Worm (Caenorhabditis elegans): Measurements from ENCODE around the gene ZK856.11.

Gene ZK856.11

ce11 chrV:10178166-10178565 is 26.6 kb downstream of the ZK856.11 start:
- no peak for TF ChIP-seq duxl-1 (tag; optimal IDR thresholded peaks at IDR 0.05; ENCODE audit: poor library complexity)
- no peak for TF ChIP-seq aly-2 (tag; optimal IDR thresholded peaks at IDR 0.05)
- no peak for TF ChIP-seq dmd-8 (GFP tag; IDR thresholded peaks at IDR 0.05)
- no peak for TF ChIP-seq vab-7 (GFP tag; IDR thresholded peaks at IDR 0.05)
- no peak for TF ChIP-seq nhr-48 (tag; optimal IDR thresholded peaks at IDR 0.05)
- TF ChIP-seq gei-8 (GFP tag; optimal IDR thresholded peaks at IDR 0.05), result no peak
- no peak for TF ChIP-seq F49E8.2 (tag; optimal IDR thresholded peaks at IDR 0.05; ENCODE audit: borderline replicate concordance)
- peak in 1 of 2 experiments; percentile 64 for TF ChIP-seq lsy-2 (tag; optimal IDR thresholded peaks at IDR 0.05)
- no peak for TF ChIP-seq snpc-4 (tag; optimal IDR thresholded peaks at IDR 0.05)
- no peak for TF ChIP-seq mxl-2 (GFP tag; conservative IDR thresholded peaks at IDR 0.05)
- TF ChIP-seq T20F7.1 (GFP tag; optimal IDR thresholded peaks at IDR 0.05), result peak; percentile 51
- TF ChIP-seq rbr-2 (tag; optimal IDR thresholded peaks at IDR 0.05), result peak; percentile 63
- TF ChIP-seq hlh-30 (tag; optimal IDR thresholded peaks at IDR 0.05; ENCODE audit: insufficient read depth), result peak; percentile 64
- TF ChIP-seq nhr-10 (tag; optimal IDR thresholded peaks at IDR 0.05), result no peak
- no peak for TF ChIP-seq Y48G9A.11 (GFP tag; IDR thresholded peaks at IDR 0.05)
- TF ChIP-seq zfp-3 (GFP tag; conservative IDR thresholded peaks at IDR 0.05), result no peak
- peak; percentile 32 for TF ChIP-seq zag-1 (tag; optimal IDR thresholded peaks at IDR 0.05)
- TF ChIP-seq hmg-1.1 (GFP tag; IDR thresholded peaks at IDR 0.05), result no peak; the same call in 1 of the 2 replicates
- no peak for TF ChIP-seq nhr-111 (GFP tag; optimal IDR thresholded peaks at IDR 0.05)
- TF ChIP-seq daf-8 (GFP tag; IDR thresholded peaks at IDR 0.05), result no peak
- TF ChIP-seq madf-9 (GFP tag; conservative IDR thresholded peaks at IDR 0.05), result no peak
- no peak for TF ChIP-seq set-16 (GFP tag; IDR thresholded peaks at IDR 0.05)
- peak in 1 of 2 experiments; percentile 72 for TF ChIP-seq hif-1 (tag; optimal IDR thresholded peaks at IDR 0.05)
- TF ChIP-seq dmd-9 (GFP tag; IDR thresholded peaks at IDR 0.05), result no peak
- no peak for TF ChIP-seq nhr-77 (tag; optimal IDR thresholded peaks at IDR 0.05)
- no peak for TF ChIP-seq ama-1 (optimal IDR thresholded peaks at IDR 0.05)
- TF ChIP-seq lin-13 (GFP tag; optimal IDR thresholded peaks at IDR 0.05), result no peak
- no peak for TF ChIP-seq lin-39 (tag; optimal IDR thresholded peaks at IDR 0.05)
- TF ChIP-seq spr-1 (tag; optimal IDR thresholded peaks at IDR 0.05), result peak; percentile 14
- no peak for TF ChIP-seq daf-16 (GFP tag; optimal IDR thresholded peaks at IDR 0.05)
- peak; percentile 12 for TF ChIP-seq daf-16 (tag; optimal IDR thresholded peaks at IDR 0.05)
- TF ChIP-seq F26F4.8 (GFP tag; conservative IDR thresholded peaks at IDR 0.05), result no peak
- TF ChIP-seq cey-2 (tag; optimal IDR thresholded peaks at IDR 0.05; ENCODE audit: borderline replicate concordance, insufficient read depth), result no peak
- no peak for TF ChIP-seq jun-1 (tag; optimal IDR thresholded peaks at IDR 0.05)
- no peak for TF ChIP-seq daf-12 (tag; optimal IDR thresholded peaks at IDR 0.05)
- TF ChIP-seq fkh-10 (GFP tag; optimal IDR thresholded peaks at IDR 0.05), result peak; percentile 53
- no peak for TF ChIP-seq Y5F2A.4 (GFP tag; optimal IDR thresholded peaks at IDR 0.05)
- no peak for TF ChIP-seq nhr-6 (tag; optimal IDR thresholded peaks at IDR 0.05)
- TF ChIP-seq unc-39 (tag; optimal IDR thresholded peaks at IDR 0.05), result no peak
- TF ChIP-seq lin-38 (GFP tag; IDR thresholded peaks at IDR 0.05), result peak; percentile 93
- TF ChIP-seq unc-62 (GFP tag; optimal IDR thresholded peaks at IDR 0.05 in 1 of 2), result no peak
- TF ChIP-seq unc-62 (tag; optimal IDR thresholded peaks at IDR 0.05), result no peak
- no peak for TF ChIP-seq zfp-2 (tag; optimal IDR thresholded peaks at IDR 0.05)
- no peak for TF ChIP-seq ceh-44 (GFP tag; IDR thresholded peaks at IDR 0.05)
- no peak for TF ChIP-seq pqm-1 (tag; optimal IDR thresholded peaks at IDR 0.05)
- TF ChIP-seq dmd-6 (GFP tag; IDR thresholded peaks at IDR 0.05), result peak; percentile 16; the same call in 1 of the 2 replicates
- TF ChIP-seq lim-7 (GFP tag; IDR thresholded peaks at IDR 0.05), result no peak
- no peak for TF ChIP-seq attf-4 (tag; optimal IDR thresholded peaks at IDR 0.05)
- TF ChIP-seq F44E2.7 (GFP tag; IDR thresholded peaks at IDR 0.05), result no peak
- TF ChIP-seq ceh-28 (tag; optimal IDR thresholded peaks at IDR 0.05), result no peak
- TF ChIP-seq skn-1 (tag; optimal IDR thresholded peaks at IDR 0.05), result no peak
- TF ChIP-seq dpl-1 (GFP tag; optimal IDR thresholded peaks at IDR 0.05), result peak; percentile 27
- TF ChIP-seq dve-1 (tag; optimal IDR thresholded peaks at IDR 0.05; ENCODE audit: insufficient read depth), result peak; percentile 60

All from whole organism, L4 larva.